Worm (Caenorhabditis elegans) whole organism, late embryonic: ENCODE measurements around the gene F34D10.3.

Experiments used
- ceh-31 ChIP-seq: sonication (generic microtip); optimal IDR thresholded peaks from 2 replicates; lab custom pipeline; 2016; ENCODE audit warnings: missing genetic modification characterization, missing compliant biosample characterization
- pqm-1 ChIP-seq: sonication (generic microtip); optimal IDR thresholded peaks from 2 replicates; lab custom pipeline; 2016; ENCODE audit warnings: missing genetic modification characterization, missing compliant biosample characterization

DNA sequence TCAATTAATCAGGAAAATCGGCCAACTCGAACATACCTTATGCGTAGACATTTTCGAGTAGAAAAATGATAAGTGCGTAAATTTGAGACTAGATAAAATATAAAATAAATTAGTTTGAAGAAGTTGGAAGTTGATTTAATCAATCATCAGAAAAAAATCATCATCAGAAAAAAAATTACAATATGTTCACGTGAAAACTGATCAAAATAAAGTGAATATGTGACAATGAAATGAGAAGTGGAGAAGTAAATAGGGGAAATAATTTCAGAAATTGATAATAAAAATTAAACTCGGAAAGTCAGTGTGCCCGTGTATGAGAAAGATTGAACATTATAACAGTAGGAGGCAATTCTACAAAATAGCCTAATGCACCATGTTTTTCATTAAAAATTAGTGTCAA lies 4.5 kb upstream of the F34D10.3 start, which contains the start of gene F34D10.9:
- TF ChIP-seq ceh-31 (tag; lab: Kevin White, UChicago) (no peak), pqm-1 (tag; lab: Kevin White, UChicago) (no peak)
